Worm (Caenorhabditis elegans): ENCODE results near the gene atgl-1.

atgl-1 gene

ce11 chrIII:6381584-6382391 is 37.5 kb downstream of the atgl-1 start, which contains the start of gene znf-622:
znf-622 (plus strand) TSS chrIII:6381634.
- no peak for TF ChIP-seq dao-5 (tag; optimal IDR thresholded peaks at IDR 0.05)

ce11 chrIII:6380472-6380871 is 38.8 kb downstream of the atgl-1 start, which contains the start of gene C16A3.5:
C16A3.5 (plus strand) TSS chrIII:6380772.
- TF ChIP-seq W03F9.2 (tag; optimal IDR thresholded peaks at IDR 0.05) (no peak), dao-5 (tag; optimal IDR thresholded peaks at IDR 0.05) (no peak), him-1 (tag; optimal IDR thresholded peaks at IDR 0.05) (no peak)

ce11 chrIII:6379129-6379528 is 40.1 kb downstream of the atgl-1 start, which contains the start of gene C16A3.6:
C16A3.6 (plus strand) TSS chrIII:6379212.
- TF ChIP-seq him-1 (tag; optimal IDR thresholded peaks at IDR 0.05), result no peak
- no peak for TF ChIP-seq W03F9.2 (tag; optimal IDR thresholded peaks at IDR 0.05)
- TF ChIP-seq dao-5 (tag; optimal IDR thresholded peaks at IDR 0.05), result no peak

ce11 chrIII:6374947-6375415 is 44.3 kb downstream of the atgl-1 start, which contains the start of the genes rps-13 and nfx-1:
rps-13 (minus strand) TSS chrIII:6374997.
nfx-1 (plus strand) TSS chrIII:6375379.
- TF ChIP-seq him-1 (tag; optimal IDR thresholded peaks at IDR 0.05) (no peak), W03F9.2 (tag; optimal IDR thresholded peaks at IDR 0.05) (peak; percentile 69)

- TF ChIP-seq W03F9.2 (tag; optimal IDR thresholded peaks at IDR 0.05) (no peak), him-1 (tag; optimal IDR thresholded peaks at IDR 0.05) (no peak), dao-5 (tag; optimal IDR thresholded peaks at IDR 0.05) (no peak)
Measured at ce11 chrIII:6373850-6374474, 45.3 kb downstream of the atgl-1 start.

- TF ChIP-seq him-1 (tag; optimal IDR thresholded peaks at IDR 0.05), result no peak
- TF ChIP-seq dao-5 (tag; optimal IDR thresholded peaks at IDR 0.05), result no peak
- no peak for TF ChIP-seq W03F9.2 (tag; optimal IDR thresholded peaks at IDR 0.05)
Measured at ce11 chrIII:6368524-6368923, 50.7 kb downstream of the atgl-1 start.

ce11 chrIII:6367712-6368111 is 51.5 kb downstream of the atgl-1 start, which contains the start of the genes C56G2.15 and thoc-2:
C56G2.15 (minus strand) TSS chrIII:6367899.
thoc-2 (plus strand) TSS chrIII:6368042.
- TF ChIP-seq W03F9.2 (tag; optimal IDR thresholded peaks at IDR 0.05), result no peak
- no peak for TF ChIP-seq him-1 (tag; optimal IDR thresholded peaks at IDR 0.05)
- TF ChIP-seq dao-5 (tag; optimal IDR thresholded peaks at IDR 0.05), result no peak
